Worm (Caenorhabditis elegans): ENCODE results near the gene lys-7.

DNA sequence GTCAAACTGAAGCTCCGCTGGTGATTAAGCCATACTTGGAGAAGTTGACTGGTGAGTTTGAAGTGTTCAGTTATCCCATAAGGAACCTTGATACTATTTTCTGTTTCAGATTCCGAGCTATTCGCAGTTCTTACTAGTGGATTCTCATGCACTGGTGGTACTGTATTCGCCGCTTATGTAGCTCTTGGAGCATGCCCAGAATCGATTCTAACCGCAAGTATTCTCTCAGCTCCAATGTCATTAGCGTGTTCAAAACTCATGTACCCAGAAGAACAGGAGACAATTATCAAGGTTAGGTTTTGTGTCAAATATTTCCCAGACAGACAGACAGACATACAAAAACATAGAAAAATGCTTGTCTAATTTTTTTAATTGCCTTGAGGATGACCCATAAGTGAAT, 17.5 kb downstream of the lys-7 start:
- TF ChIP-seq pqm-1 (tag; optimal IDR thresholded peaks at IDR 0.05) (no peak), efl-3 (GFP tag; optimal IDR thresholded peaks at IDR 0.05) (no peak), ceh-82 (tag; optimal IDR thresholded peaks at IDR 0.05) (no peak), blmp-1 (tag; optimal IDR thresholded peaks at IDR 0.05) (no peak), nhr-76 (tag; optimal IDR thresholded peaks at IDR 0.05) (no peak), ztf-4 (tag; optimal IDR thresholded peaks at IDR 0.05) (no peak), sup-37 (GFP tag; optimal IDR thresholded peaks at IDR 0.05) (no peak), nhr-84 (tag; optimal IDR thresholded peaks at IDR 0.05) (no peak), nhr-237 (tag; optimal IDR thresholded peaks at IDR 0.05) (no peak), mep-1 (tag; optimal IDR thresholded peaks at IDR 0.05) (no peak), nhr-20 (tag; optimal IDR thresholded peaks at IDR 0.05) (no peak), nhr-77 (tag; optimal IDR thresholded peaks at IDR 0.05) (no peak), alr-1 (tag; optimal IDR thresholded peaks at IDR 0.05; ENCODE audit: borderline replicate concordance) (no peak)

Measured in whole organism, L1 larva.